Worm (Caenorhabditis elegans) whole organism, L4 larva: ENCODE data around the gene K03A11.5.
"Not testable (repeated sequence)": the region's sequence is repeated elsewhere in the genome, so short reads cannot be mapped to it uniquely, and the experiment has no call there.

Source experiments
- D1046.2 ChIP-seq: fragments of 200-800 bp; sonication (Bioruptor generic); IDR thresholded peaks from 2 replicates; pipeline ENCODE4 v1.3.6; 2022; ENCODE audit warnings: missing genetic modification characterization, missing compliant biosample characterization
- F26F4.8 ChIP-seq: fragments of 200-800 bp; sonication (Bioruptor generic); conservative IDR thresholded peaks from 2 replicates; pipeline ENCODE4 v1.3.6; 2022; ENCODE audit warnings: missing genetic modification characterization, missing compliant biosample characterization
- F44E2.7 ChIP-seq: fragments of 200-800 bp; sonication (Bioruptor generic); IDR thresholded peaks from 2 replicates; pipeline ENCODE4 v2.1.2; 2022; ENCODE audit warnings: missing genetic modification characterization, missing compliant biosample characterization
- F49E8.2 ChIP-seq: sonication (generic microtip); optimal IDR thresholded peaks from 2 replicates; lab custom pipeline; 2016; ENCODE audit warnings: missing compliant biosample characterization, mild to moderate bottlenecking, missing genetic modification characterization, borderline replicate concordance
- T26A8.4 ChIP-seq: fragments of 200-800 bp; sonication (Bioruptor generic); IDR thresholded peaks from 2 replicates; pipeline ENCODE4 v1.3.6; 2022; ENCODE audit warnings: missing genetic modification characterization, missing compliant biosample characterization
- Y105C5A.15 ChIP-seq: fragments of 200-800 bp; sonication (Bioruptor generic); IDR thresholded peaks from 2 replicates; pipeline ENCODE4 v1.3.6; 2022; ENCODE audit warnings: missing genetic modification characterization, missing compliant biosample characterization
- Y5F2A.4 ChIP-seq: fragments of 200-800 bp; sonication (Bioruptor generic); optimal IDR thresholded peaks from 2 replicates; lab custom pipeline; 2018; ENCODE audit warnings: mild to moderate bottlenecking, missing genetic modification characterization, missing compliant biosample characterization
- Y75B8A.6 ChIP-seq: fragments of 200-800 bp; sonication (Bioruptor generic); IDR thresholded peaks from 2 replicates; pipeline ENCODE4 v1.3.6; 2022; ENCODE audit warnings: missing genetic modification reagents, missing genetic modification characterization, missing compliant biosample characterization
- ZK337.2 ChIP-seq: fragments of 200-800 bp; sonication (Bioruptor generic); IDR thresholded peaks from 2 replicates; pipeline ENCODE4 v1.3.6; 2022; ENCODE audit warnings: missing genetic modification reagents, missing genetic modification characterization, missing compliant biosample characterization
- aha-1 ChIP-seq: fragments of 150-350 bp; peaks from one replicate; lab custom pipeline; 2014; ENCODE audit warnings: missing biosample characterization, missing genetic modification characterization
- ceh-32 ChIP-seq: sonication (generic microtip); optimal IDR thresholded peaks from 2 replicates; lab custom pipeline; 2016; ENCODE audit warnings: mild to moderate bottlenecking, missing genetic modification characterization, missing compliant biosample characterization; ENCODE audit not compliant: poor library complexity
- ceh-44 ChIP-seq: fragments of 200-800 bp; sonication (Bioruptor generic); IDR thresholded peaks from 2 replicates; pipeline ENCODE4 v1.3.6; 2022; ENCODE audit warnings: missing genetic modification reagents, missing genetic modification characterization, missing compliant biosample characterization
- ces-1 ChIP-seq: fragments of 150-350 bp; sonication (generic microtip); optimal IDR thresholded peaks from 4 replicates; lab custom pipeline; 2014; ENCODE audit warnings: missing biosample characterization, missing genetic modification reagents, missing genetic modification characterization
- ctbp-1 ChIP-seq: fragments of 200-800 bp; sonication (Bioruptor generic); IDR thresholded peaks from 2 replicates; pipeline ENCODE4 v1.3.6; 2022; ENCODE audit warnings: missing genetic modification reagents, missing genetic modification characterization, missing compliant biosample characterization
- daf-16 ChIP-seq, 3 experiments: sonication (generic microtip); optimal IDR thresholded peaks; 2 replicates each; lab custom pipeline; 2016 to 2017; ENCODE audit warnings: missing genetic modification characterization in 3 of 3, missing genetic modification reagents in 3 of 3, mild to moderate bottlenecking in 2 of 3, missing compliant biosample characterization in 2 of 3, missing biosample characterization in 1 of 3, moderate library complexity in 1 of 3
- daf-19 ChIP-seq: fragments of 200-800 bp; sonication (Bioruptor generic); conservative IDR thresholded peaks from 2 replicates; pipeline ENCODE4 v1.3.6; 2022; ENCODE audit warnings: missing genetic modification characterization, missing compliant biosample characterization
- daf-8 ChIP-seq: fragments of 200-800 bp; sonication (Bioruptor generic); IDR thresholded peaks from 2 replicates; pipeline ENCODE4 v1.3.6; 2022; ENCODE audit warnings: missing genetic modification characterization, missing compliant biosample characterization
- dpl-1 ChIP-seq: fragments of 150-350 bp; optimal IDR thresholded peaks from 2 replicates; lab custom pipeline; 2014; ENCODE audit warnings: missing biosample characterization, missing genetic modification reagents, missing genetic modification characterization
- dve-1 ChIP-seq: sonication (generic microtip); optimal IDR thresholded peaks from 2 replicates; lab custom pipeline; 2017; ENCODE audit warnings: antibody characterized with exemption, mild to moderate bottlenecking, missing genetic modification characterization, missing compliant biosample characterization; ENCODE audit not compliant: insufficient read depth
- egl-43 ChIP-seq: fragments of 200-800 bp; sonication (Bioruptor generic); IDR thresholded peaks from 2 replicates; pipeline ENCODE4 v1.3.6; 2022; ENCODE audit warnings: missing genetic modification reagents, missing genetic modification characterization, missing compliant biosample characterization
- fkh-10 ChIP-seq: fragments of 150-350 bp; optimal IDR thresholded peaks from 2 replicates; lab custom pipeline; 2014; ENCODE audit warnings: missing biosample characterization, missing genetic modification reagents, missing genetic modification characterization
- hif-1 ChIP-seq, 2 experiments: sonication (generic microtip); optimal IDR thresholded peaks; 2 replicates each; lab custom pipeline; 2016 to 2017; ENCODE audit warnings: missing compliant biosample characterization in 2 of 2, missing genetic modification characterization in 2 of 2, missing genetic modification reagents in 2 of 2, missing genotype in 2 of 2, mild to moderate bottlenecking in 1 of 2
- jun-1 ChIP-seq: fragments of 150-350 bp; optimal IDR thresholded peaks from 2 replicates; lab custom pipeline; 2014; ENCODE audit warnings: missing biosample characterization, missing genetic modification reagents, missing genetic modification characterization
- lim-7 ChIP-seq: fragments of 200-800 bp; sonication (Bioruptor generic); IDR thresholded peaks from 2 replicates; pipeline ENCODE4 v1.3.6; 2022; ENCODE audit warnings: missing genetic modification characterization, missing compliant biosample characterization
- lsy-2 ChIP-seq, 2 experiments: fragments of 150-350 bp in 1 of 2; sonication (generic microtip) in 1 of 2; optimal IDR thresholded peaks; 2 replicates each; lab custom pipeline; 2014 to 2017; ENCODE audit warnings: missing biosample characterization in 2 of 2, missing genetic modification characterization in 2 of 2
- madf-5 ChIP-seq, 2 experiments: fragments of 200-800 bp; sonication (Bioruptor generic); IDR thresholded peaks; 2 replicates each; pipeline ENCODE4 v1.3.6; 2022; ENCODE audit warnings: missing compliant biosample characterization in 2 of 2, missing genetic modification characterization in 2 of 2
- mdl-1 ChIP-seq, 2 experiments: fragments of 150-350 bp in 1 of 2; sonication (generic microtip) in 1 of 2; optimal IDR thresholded peaks; 2 replicates each; lab custom pipeline; 2014 to 2017; ENCODE audit warnings: missing biosample characterization in 2 of 2, missing genetic modification characterization in 2 of 2
- mdt-29 ChIP-seq: fragments of 200-800 bp; sonication (Bioruptor generic); IDR thresholded peaks from 2 replicates; pipeline ENCODE4 v1.3.6; 2022; ENCODE audit warnings: missing genetic modification reagents, missing genetic modification characterization, missing compliant biosample characterization
- mes-2 ChIP-seq: sonication (generic microtip); optimal IDR thresholded peaks from 2 replicates; lab custom pipeline; 2016; ENCODE audit warnings: missing genotype, mild to moderate bottlenecking, missing genetic modification characterization, missing compliant biosample characterization; ENCODE audit not compliant: poor library complexity, severe bottlenecking
- mxl-2 ChIP-seq: fragments of 200-800 bp; sonication (Bioruptor generic); conservative IDR thresholded peaks from 2 replicates; pipeline ENCODE4 v1.3.6; 2022; ENCODE audit warnings: missing genetic modification reagents, missing genetic modification characterization, missing compliant biosample characterization
- nhr-11 ChIP-seq: fragments of 150-350 bp; optimal IDR thresholded peaks from 2 replicates; lab custom pipeline; 2014; ENCODE audit warnings: missing biosample characterization, missing genetic modification characterization
- nhr-25 ChIP-seq: sonication (generic microtip); optimal IDR thresholded peaks from 2 replicates; lab custom pipeline; 2017; ENCODE audit warnings: missing genetic modification characterization, mild to moderate bottlenecking, missing compliant biosample characterization, antibody characterized with exemption, moderate library complexity, borderline replicate concordance; ENCODE audit not compliant: insufficient read depth
- nhr-42 ChIP-seq: fragments of 200-800 bp; sonication (Bioruptor generic); IDR thresholded peaks from 2 replicates; pipeline ENCODE4 v1.3.6; 2022; ENCODE audit warnings: missing genetic modification characterization, missing compliant biosample characterization
- nhr-48 ChIP-seq: sonication (generic microtip); optimal IDR thresholded peaks from 2 replicates; lab custom pipeline; 2016; ENCODE audit warnings: mild to moderate bottlenecking, missing genetic modification characterization, missing compliant biosample characterization
- nhr-6 ChIP-seq: fragments of 150-350 bp; optimal IDR thresholded peaks from 2 replicates; lab custom pipeline; 2014; ENCODE audit warnings: missing biosample characterization, missing genetic modification characterization
- nhr-77 ChIP-seq: fragments of 150-350 bp; optimal IDR thresholded peaks from 2 replicates; lab custom pipeline; 2014; ENCODE audit warnings: missing biosample characterization, missing genetic modification characterization
- sdz-12 ChIP-seq: fragments of 200-800 bp; sonication (Bioruptor generic); optimal IDR thresholded peaks from 2 replicates; lab custom pipeline; 2018; ENCODE audit warnings: mild to moderate bottlenecking, missing genetic modification characterization, missing compliant biosample characterization
- set-16 ChIP-seq: fragments of 200-800 bp; sonication (Bioruptor generic); IDR thresholded peaks from 2 replicates; pipeline ENCODE4 v1.3.6; 2022; ENCODE audit warnings: missing genetic modification reagents, missing genetic modification characterization, missing compliant biosample characterization
- snpc-1.2 ChIP-seq: fragments of 200-800 bp; sonication (Bioruptor generic); IDR thresholded peaks from 2 replicates; pipeline ENCODE4 v1.3.6; 2022; ENCODE audit warnings: missing genetic modification reagents, missing genetic modification characterization, missing compliant biosample characterization
- spr-1 ChIP-seq: sonication (generic microtip); optimal IDR thresholded peaks from 2 replicates; lab custom pipeline; 2016; ENCODE audit warnings: mild to moderate bottlenecking, missing genetic modification characterization, missing compliant biosample characterization
- spr-3 ChIP-seq: fragments of 200-800 bp; sonication (Bioruptor generic); optimal IDR thresholded peaks from 2 replicates; lab custom pipeline; 2018; ENCODE audit warnings: mild to moderate bottlenecking, missing genetic modification characterization, missing compliant biosample characterization
- tag-97 ChIP-seq: fragments of 200-800 bp; sonication (Bioruptor generic); IDR thresholded peaks from 2 replicates; pipeline ENCODE4 v1.3.6; 2022; ENCODE audit warnings: missing genetic modification characterization, missing compliant biosample characterization
- unc-130 ChIP-seq: sonication (generic microtip); optimal IDR thresholded peaks from 2 replicates; lab custom pipeline; 2016; ENCODE audit warnings: missing genetic modification reagents, missing genetic modification characterization, missing compliant biosample characterization
- unc-62 ChIP-seq, 3 experiments: fragments of 150-350 bp in 1 of 3; sonication (generic microtip); optimal IDR thresholded peaks in 2 of 3; peaks in 1 of 3; 1 replicate in 1 of 3; 2 replicates in 2 of 3; lab custom pipeline; 2014 to 2017; ENCODE audit warnings: missing biosample characterization in 3 of 3, missing genetic modification characterization in 3 of 3, missing genetic modification reagents in 3 of 3, missing genotype in 1 of 3
- zfp-2 ChIP-seq: sonication (generic microtip); optimal IDR thresholded peaks from 2 replicates; lab custom pipeline; 2016; ENCODE audit warnings: mild to moderate bottlenecking, missing genetic modification characterization, missing compliant biosample characterization
- zfp-3 ChIP-seq: fragments of 200-800 bp; sonication (Bioruptor generic); conservative IDR thresholded peaks from 2 replicates; pipeline ENCODE4 v1.3.6; 2022; ENCODE audit warnings: missing genetic modification reagents, missing genetic modification characterization, missing compliant biosample characterization
- zip-2 ChIP-seq: fragments of 150-350 bp; optimal IDR thresholded peaks from 2 replicates; lab custom pipeline; 2014; ENCODE audit warnings: missing biosample characterization, missing genetic modification characterization
- ztf-7 ChIP-seq: fragments of 150-350 bp; optimal IDR thresholded peaks from 2 replicates; lab custom pipeline; 2014; ENCODE audit warnings: missing biosample characterization, missing genetic modification characterization

K03A11.5 gene

DNA sequence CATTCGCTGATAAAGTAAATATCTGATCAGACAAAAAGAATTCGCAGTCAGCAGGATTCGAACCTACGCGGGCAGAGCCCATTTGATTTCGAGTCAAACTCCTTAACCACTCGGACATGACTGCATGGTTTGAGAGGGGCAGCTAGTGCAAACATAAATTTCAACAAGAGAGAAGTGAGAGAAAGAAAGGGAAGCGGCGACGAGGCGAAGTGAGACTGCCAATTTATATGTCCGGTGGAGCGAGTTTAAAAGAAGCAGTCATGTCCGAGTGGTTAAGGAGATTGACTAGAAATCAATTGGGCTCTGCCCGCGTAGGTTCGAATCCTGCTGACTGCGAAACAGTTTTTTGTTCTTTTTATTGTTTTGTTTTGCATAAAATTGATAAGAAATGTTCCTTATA lies 17.0 kb upstream of the K03A11.5 start (continued):
- TF ChIP-seq snpc-1.2 (GFP tag; lab: Robert Waterston, UW) (peak; percentile 94), egl-43 (GFP tag; lab: Robert Waterston, UW) (peak; percentile 99), daf-19 (GFP tag; lab: Robert Waterston, UW) (peak; percentile 95), nhr-6 (tag; lab: Kevin White, UChicago) (peak; percentile 70), nhr-42 (GFP tag; lab: Robert Waterston, UW) (peak; percentile 93), mdt-29 (peak; percentile 85), nhr-25 (tag; lab: Kevin White, UChicago) (peak; percentile 45), Y5F2A.4 (GFP tag; lab: Kevin White, UChicago) (peak; percentile 81), ceh-44 (peak; percentile 96), ces-1 (peak; percentile 35), dve-1 (peak; percentile 88), ztf-7 (tag; lab: Kevin White, UChicago) (peak; percentile 77), set-16 (peak; percentile 63; the same call in 1 of the 2 replicates), daf-16 (GFP tag; optimal IDR thresholded peaks at IDR 0.05; lab: Kevin White, UChicago) (peak; percentile 57 to 94), daf-16 (tag; optimal IDR thresholded peaks at IDR 0.05; lab: Kevin White, UChicago) (peak; percentile 85), nhr-48 (tag; lab: Kevin White, UChicago) (peak; percentile 80), spr-3 (peak; percentile 70), unc-130 (peak; percentile 52), ceh-32 (peak; percentile 35), F49E8.2 (tag; lab: Kevin White, UChicago) (peak; percentile 49), F44E2.7 (GFP tag; lab: Robert Waterston, UW) (peak; percentile 86), sdz-12 (GFP tag; lab: Kevin White, UChicago) (peak; percentile 95), hif-1 (tag; optimal IDR thresholded peaks at IDR 0.05; lab: Kevin White, UChicago) (peak; percentile 55 to 63), mes-2 (tag; lab: Kevin White, UChicago) (peak; percentile 82), madf-5 (GFP tag; IDR thresholded peaks at IDR 0.05; lab: Robert Waterston, UW) (peak; percentile 74 to 92; a peak in 3 of 4 replicates), ctbp-1 (GFP tag; lab: Robert Waterston, UW) (peak; percentile 97), nhr-11 (tag; lab: Kevin White, UChicago) (peak; percentile 79), zfp-2 (tag; lab: Kevin White, UChicago) (peak; percentile 67), F26F4.8 (GFP tag; lab: Robert Waterston, UW) (peak; percentile 66; the same call in 1 of the 2 replicates), zfp-3 (GFP tag; lab: Robert Waterston, UW) (peak; percentile 64; the same call in 1 of the 2 replicates), nhr-77 (tag; lab: Kevin White, UChicago) (peak; percentile 66), D1046.2 (peak; percentile 78), Y105C5A.15 (GFP tag; lab: Robert Waterston, UW) (peak; percentile 93), tag-97 (GFP tag; lab: Robert Waterston, UW) (0 out of 2 replicates have a peak, but pooled peaks have one; percentile 50), mdl-1 (tag; optimal IDR thresholded peaks at IDR 0.05; lab: Kevin White, UChicago) (peak; percentile 66 to 75), mxl-2 (GFP tag; lab: Robert Waterston, UW) (peak; percentile 77), aha-1 (tag; lab: Kevin White, UChicago) (peak; percentile 100), dpl-1 (GFP tag; lab: Kevin White, UChicago) (peak; percentile 32), T26A8.4 (GFP tag; lab: Robert Waterston, UW) (peak; percentile 96), ZK337.2 (GFP tag; lab: Robert Waterston, UW) (peak; percentile 91), jun-1 (tag; lab: Kevin White, UChicago) (peak; percentile 85), lsy-2 (tag; optimal IDR thresholded peaks at IDR 0.05; lab: Kevin White, UChicago) (peak in 1 of 2 experiments; percentile 45), daf-8 (0 out of 2 replicates have a peak, but pooled peaks have one; percentile 35), fkh-10 (peak; percentile 81), zip-2 (peak; percentile 80), unc-62 (GFP tag; optimal IDR thresholded peaks at IDR 0.05 in 1 of 2; lab: Kevin White, UChicago) (peak in 1 of 2 experiments; percentile 97), spr-1 (tag; lab: Kevin White, UChicago) (peak; percentile 75), lim-7 (peak; percentile 95), Y75B8A.6 (GFP tag; lab: Robert Waterston, UW) (peak; percentile 76)
- TF ChIP-seq unc-62 (tag; optimal IDR thresholded peaks at IDR 0.05; lab: Kevin White, UChicago) = not testable (repeated sequence)
